Fruit fly (Drosophila melanogaster) whole organism, embryonic: ENCODE measurements around the gene Psn.
A peak's percentile ranks its signal among the peaks of the same experiment; 100 is the strongest.

Experiments
- Awh ChIP-seq: fragments of 200-800 bp; sonication (Bioruptor generic); IDR thresholded peaks from 2 replicates; pipeline ENCODE4, ENCODE4 v1.3.6; 2022; ENCODE audit warnings: missing biosample characterization, missing genetic modification characterization
- B-H2 ChIP-seq: fragments of 200-800 bp; sonication (Bioruptor generic); optimal IDR thresholded peaks from 2 replicates; lab custom pipeline; 2018; ENCODE audit warnings: missing biosample characterization, mild to moderate bottlenecking, missing genetic modification characterization
- Bdp1 ChIP-seq: fragments of 200-800 bp; sonication (Bioruptor generic); optimal IDR thresholded peaks from 3 replicates; lab custom pipeline; 2016; ENCODE audit warnings: missing biosample characterization, missing genetic modification characterization
- CG1024 ChIP-seq: fragments of 200-800 bp; sonication (Bioruptor generic); IDR thresholded peaks from 2 replicates; pipeline ENCODE4 v1.3.6; 2022; ENCODE audit warnings: missing biosample characterization, missing genetic modification characterization
- CG10543 ChIP-seq: fragments of 200-800 bp; sonication (Bioruptor generic); optimal IDR thresholded peaks from 3 replicates; lab custom pipeline; 2017; ENCODE audit warnings: missing biosample characterization, mild to moderate bottlenecking, missing genetic modification characterization, moderate library complexity
- CG13624 ChIP-seq: fragments of 200-800 bp; sonication (Bioruptor generic); optimal IDR thresholded peaks from 2 replicates; lab custom pipeline; 2016; ENCODE audit warnings: missing biosample characterization, missing genetic modification characterization
- CG14667 ChIP-seq: fragments of 200-800 bp; sonication (Bioruptor generic); IDR thresholded peaks from 2 replicates; pipeline ENCODE4 v1.3.6; 2022; ENCODE audit warnings: missing biosample characterization, missing genetic modification characterization
- CG15514 ChIP-seq: fragments of 200-800 bp; sonication (Bioruptor generic); optimal IDR thresholded peaks from 3 replicates; lab custom pipeline; 2017; ENCODE audit warnings: missing biosample characterization, missing genetic modification characterization, mild to moderate bottlenecking, moderate library complexity, missing genetic modification reagents
- CG15696 ChIP-seq: fragments of 200-800 bp; sonication (Bioruptor generic); optimal IDR thresholded peaks from 2 replicates; lab custom pipeline; 2019; ENCODE audit warnings: missing biosample characterization, mild to moderate bottlenecking, missing genetic modification characterization, moderate library complexity
- CG1603 ChIP-seq: fragments of 200-800 bp; sonication (Bioruptor generic); optimal IDR thresholded peaks from 2 replicates; lab custom pipeline; 2019; ENCODE audit warnings: missing biosample characterization, mild to moderate bottlenecking, missing genetic modification characterization, moderate library complexity
- CG17568 ChIP-seq: fragments of 200-800 bp; sonication (Bioruptor generic); optimal IDR thresholded peaks from 2 replicates; lab custom pipeline; 2018; ENCODE audit warnings: missing biosample characterization, mild to moderate bottlenecking, missing genetic modification characterization, moderate library complexity
- CG2120 ChIP-seq: fragments of 200-800 bp; sonication (Bioruptor generic); optimal IDR thresholded peaks from 3 replicates; lab custom pipeline; 2016; ENCODE audit warnings: missing biosample characterization, missing genetic modification characterization
- CG2199 ChIP-seq: fragments of 200-800 bp; sonication (Bioruptor generic); IDR thresholded peaks from 3 replicates; pipeline ENCODE4 v1.3.6; 2022; ENCODE audit warnings: missing biosample characterization, missing genetic modification characterization
- CG30403 ChIP-seq: fragments of 200-800 bp; sonication (Bioruptor generic); optimal IDR thresholded peaks from 3 replicates; lab custom pipeline; 2016; ENCODE audit warnings: missing biosample characterization, missing genetic modification characterization
- CG32767 ChIP-seq: fragments of 200-800 bp; sonication (Bioruptor generic); IDR thresholded peaks from 2 replicates; pipeline ENCODE4 v1.3.6; 2022; ENCODE audit warnings: missing biosample characterization, missing genetic modification characterization
- CG32772 ChIP-seq: fragments of 200-800 bp; sonication (Bioruptor generic); IDR thresholded peaks from 2 replicates; pipeline ENCODE4 v1.3.6; 2022; ENCODE audit warnings: missing biosample characterization, missing genetic modification characterization
- CG33557 ChIP-seq: fragments of 200-800 bp; sonication (Bioruptor generic); optimal IDR thresholded peaks from 2 replicates; lab custom pipeline; 2019; ENCODE audit warnings: missing biosample characterization, mild to moderate bottlenecking, missing genetic modification characterization, moderate library complexity
- CG34376 ChIP-seq: fragments of 200-800 bp; sonication (Bioruptor generic); optimal IDR thresholded peaks from 2 replicates; lab custom pipeline; 2018; ENCODE audit warnings: missing biosample characterization, mild to moderate bottlenecking, missing genetic modification characterization
- CG34422 ChIP-seq: fragments of 200-800 bp; sonication (Bioruptor generic); IDR thresholded peaks from 3 replicates; pipeline ENCODE4 v1.3.6; 2022; ENCODE audit warnings: missing biosample characterization, missing genetic modification characterization
- CG3838 ChIP-seq: fragments of 200-800 bp; sonication (Bioruptor generic); optimal IDR thresholded peaks from 3 replicates; lab custom pipeline; 2016; ENCODE audit warnings: missing biosample characterization, missing genetic modification characterization
- CG4730 ChIP-seq: fragments of 200-800 bp; sonication (Bioruptor generic); IDR thresholded peaks from 2 replicates; pipeline ENCODE4 v1.3.6; 2022; ENCODE audit warnings: missing biosample characterization, missing genetic modification characterization
- CG6854 ChIP-seq: fragments of 200-800 bp; sonication (Bioruptor generic); optimal IDR thresholded peaks from 3 replicates; lab custom pipeline; 2017; ENCODE audit warnings: missing biosample characterization, mild to moderate bottlenecking, missing genetic modification characterization
- CG7271 ChIP-seq: fragments of 200-800 bp; sonication (Bioruptor generic); optimal IDR thresholded peaks from 2 replicates; lab custom pipeline; 2018; ENCODE audit warnings: missing biosample characterization, mild to moderate bottlenecking, missing genetic modification characterization, moderate library complexity
- CoRest ChIP-seq: fragments of 200-800 bp; sonication (Bioruptor generic); optimal IDR thresholded peaks from 3 replicates; lab custom pipeline; 2018; ENCODE audit warnings: missing biosample characterization, mild to moderate bottlenecking, missing genetic modification characterization, moderate library complexity
- Dfd ChIP-seq, 2 experiments: fragments of >200 bp; optimal IDR thresholded peaks; 2 replicates each; lab custom pipeline; 2017; ENCODE audit warnings: missing biosample characterization in 2 of 2, missing genetic modification characterization in 2 of 2
- Eip74EF ChIP-seq, 2 experiments: fragments of 200-800 bp in 1 of 2; fragments of >200 bp in 1 of 2; sonication (Bioruptor generic) in 1 of 2; optimal IDR thresholded peaks; 2 replicates each; lab custom pipeline; 2017 to 2019; ENCODE audit warnings: missing biosample characterization in 2 of 2, missing genetic modification characterization in 2 of 2, mild to moderate bottlenecking in 1 of 2, moderate library complexity in 1 of 2
- Elba2 ChIP-seq: fragments of 200-800 bp; sonication (Bioruptor generic); optimal IDR thresholded peaks from 3 replicates; lab custom pipeline; 2016; ENCODE audit warnings: missing biosample characterization, missing genetic modification characterization
- Hr78 ChIP-seq, 2 experiments: fragments of 200-800 bp in 1 of 2; fragments of >200 bp in 1 of 2; sonication (Bioruptor generic) in 1 of 2; optimal IDR thresholded peaks; 2 replicates each; lab custom pipeline; 2017 to 2019; ENCODE audit warnings: missing biosample characterization in 2 of 2, missing genetic modification characterization in 2 of 2, mild to moderate bottlenecking in 1 of 2, moderate library complexity in 1 of 2
- NC2α ChIP-seq: fragments of 200-800 bp; sonication (Bioruptor generic); optimal IDR thresholded peaks from 2 replicates; lab custom pipeline; 2016; ENCODE audit warnings: missing biosample characterization, missing genetic modification characterization
- Neu2 ChIP-seq: fragments of 200-800 bp; sonication (Bioruptor generic); optimal IDR thresholded peaks from 3 replicates; lab custom pipeline; 2016; ENCODE audit warnings: missing biosample characterization, missing genetic modification characterization, borderline replicate concordance
- Spps ChIP-seq: fragments of 200-800 bp; sonication (Bioruptor generic); optimal IDR thresholded peaks from 2 replicates; lab custom pipeline; 2018; ENCODE audit warnings: missing biosample characterization, mild to moderate bottlenecking, missing genetic modification characterization
- Xrp1 ChIP-seq: fragments of 200-800 bp; sonication (Bioruptor generic); IDR thresholded peaks from 2 replicates; pipeline ENCODE4 v1.3.6; 2022; ENCODE audit warnings: missing biosample characterization, missing genetic modification characterization
- al ChIP-seq: fragments of 200-800 bp; sonication (Bioruptor generic); IDR thresholded peaks from 2 replicates; pipeline ENCODE4 v1.3.6; 2022; ENCODE audit warnings: missing biosample characterization, missing genetic modification characterization
- aop ChIP-seq: fragments of 200-800 bp; sonication (Bioruptor generic); IDR thresholded peaks from 2 replicates; pipeline ENCODE4 v1.3.6; 2022; ENCODE audit warnings: missing biosample characterization, missing genetic modification characterization
- ap ChIP-seq: fragments of 200-800 bp; sonication (Bioruptor generic); IDR thresholded peaks from 2 replicates; pipeline ENCODE4 v1.3.6; 2022; ENCODE audit warnings: missing biosample characterization, missing genetic modification characterization
- btn ChIP-seq: fragments of 200-800 bp; sonication (Bioruptor generic); optimal IDR thresholded peaks from 2 replicates; lab custom pipeline; 2016; ENCODE audit warnings: missing biosample characterization, missing genetic modification characterization
- croc ChIP-seq: fragments of 200-800 bp; sonication (Bioruptor generic); conservative IDR thresholded peaks from 3 replicates; pipeline ENCODE4 v1.3.6; 2022; ENCODE audit warnings: missing biosample characterization, missing genetic modification characterization
- dysf ChIP-seq: fragments of 200-800 bp; sonication (Bioruptor generic); IDR thresholded peaks from 3 replicates; pipeline ENCODE4 v1.3.6; 2022; ENCODE audit warnings: missing biosample characterization, missing genetic modification characterization
- en ChIP-seq: fragments of 200-800 bp; sonication (Bioruptor generic); optimal IDR thresholded peaks from 2 replicates; lab custom pipeline; 2016; ENCODE audit warnings: missing biosample characterization, missing genetic modification characterization
- gce ChIP-seq: fragments of 200-800 bp; sonication (Bioruptor generic); IDR thresholded peaks from 3 replicates; pipeline ENCODE4 v1.3.6; 2022; ENCODE audit warnings: missing biosample characterization, missing genetic modification characterization
- gem ChIP-seq: fragments of 200-800 bp; sonication (Bioruptor generic); optimal IDR thresholded peaks from 2 replicates; lab custom pipeline; 2019; ENCODE audit warnings: missing biosample characterization, mild to moderate bottlenecking, missing genetic modification characterization, moderate library complexity
- h ChIP-seq: fragments of >200 bp; optimal IDR thresholded peaks from 2 replicates; lab custom pipeline; 2017
- nom ChIP-seq: fragments of 200-800 bp; sonication (Bioruptor generic); optimal IDR thresholded peaks from 2 replicates; lab custom pipeline; 2017; ENCODE audit warnings: missing biosample characterization, missing genetic modification characterization, mild to moderate bottlenecking, moderate library complexity, missing genetic modification reagents
- p53 ChIP-seq: fragments of 200-800 bp; sonication (Bioruptor generic); optimal IDR thresholded peaks from 2 replicates; lab custom pipeline; 2016; ENCODE audit warnings: missing biosample characterization, missing genetic modification characterization
- pb ChIP-seq: fragments of 200-800 bp; sonication (Bioruptor generic); optimal IDR thresholded peaks from 3 replicates; lab custom pipeline; 2016; ENCODE audit warnings: missing biosample characterization, missing genetic modification characterization
- row ChIP-seq: fragments of 200-800 bp; sonication (Bioruptor generic); IDR thresholded peaks from 3 replicates; pipeline ENCODE4 v1.3.6; 2022; ENCODE audit warnings: missing biosample characterization, missing genetic modification characterization
- salm ChIP-seq: fragments of 200-800 bp; sonication (Bioruptor generic); optimal IDR thresholded peaks from 2 replicates; lab custom pipeline; 2018; ENCODE audit warnings: missing biosample characterization, mild to moderate bottlenecking, missing genetic modification characterization
- sens-2 ChIP-seq: fragments of 200-800 bp; sonication (Bioruptor generic); IDR thresholded peaks from 2 replicates; pipeline ENCODE4 v1.3.6; 2022; ENCODE audit warnings: missing biosample characterization, missing genetic modification characterization
- sima ChIP-seq: fragments of 200-800 bp; sonication (Bioruptor generic); optimal IDR thresholded peaks from 2 replicates; lab custom pipeline; 2016; ENCODE audit warnings: missing biosample characterization, missing genetic modification characterization
- tna ChIP-seq: fragments of 200-800 bp; sonication (Bioruptor generic); IDR thresholded peaks from 2 replicates; pipeline ENCODE4 v1.3.6; 2022; ENCODE audit warnings: missing biosample characterization, missing genetic modification characterization; ENCODE audit not compliant: partially characterized antibody

Gene Psn

dm6 chr3L:20473021-20473799, 40.9 kb downstream of the Psn start, which contains the start of the genes CG32428 and CG5969 (continued):
- TF ChIP-seq btn (GFP tag; lab: Kevin White, UChicago) (no peak), salm (tag; lab: Kevin White, UChicago) (no peak), aop (no peak), B-H2 (no peak), Eip74EF (GFP tag; optimal IDR thresholded peaks at IDR 0.05; lab: Kevin White, UChicago) (peak in 1 of 2 experiments; percentile 11), CG13624 (GFP tag; lab: Kevin White, UChicago) (peak; percentile 31), CG32772 (peak; percentile 49; the same call in 1 of the 2 replicates), Elba2 (GFP tag; lab: Kevin White, UChicago) (peak; percentile 87), CG2120 (GFP tag; lab: Kevin White, UChicago) (peak; percentile 70), sima (GFP tag; lab: Kevin White, UChicago) (no peak), dysf (GFP tag; lab: Robert Waterston, UW) (peak; percentile 67), Bdp1 (no peak), h (lab: Kevin White, UChicago) (no peak), CG10543 (GFP tag; lab: Kevin White, UChicago) (no peak), CG4730 (GFP tag; lab: Robert Waterston, UW) (no peak), gce (no peak), CG17568 (GFP tag; lab: Kevin White, UChicago) (no peak), nom (GFP tag; lab: Kevin White, UChicago) (no peak), Xrp1 (GFP tag; lab: Robert Waterston, UW) (peak; percentile 44; the same call in 1 of the 2 replicates), CG15696 (tag; lab: Kevin White, UChicago) (no peak), NC2α (GFP tag; lab: Kevin White, UChicago) (no peak), gem (tag; lab: Kevin White, UChicago) (peak; percentile 80), CG34422 (GFP tag; lab: Robert Waterston, UW) (no peak), tna (GFP tag; lab: Robert Waterston, UW) (no peak), CG14667 (GFP tag; lab: Robert Waterston, UW) (peak; percentile 54), row (GFP tag; lab: Robert Waterston, UW) (peak; percentile 78), Dfd (GFP tag; optimal IDR thresholded peaks at IDR 0.05; lab: Kevin White, UChicago) (no peak), ap (no peak), p53 (GFP tag; lab: Kevin White, UChicago) (no peak), CG1024 (GFP tag; lab: Robert Waterston, UW) (no peak), Neu2 (GFP tag; lab: Kevin White, UChicago) (no peak), croc (GFP tag; lab: Robert Waterston, UW) (0 out of 3 replicates have a peak, but pooled peaks have one; percentile 21), sens-2 (0 out of 2 replicates have a peak, but pooled peaks have one; percentile 14), CG30403 (GFP tag; lab: Kevin White, UChicago) (peak; percentile 50), Awh (GFP tag; lab: Robert Waterston, UW) (no peak), CG6854 (GFP tag; lab: Kevin White, UChicago) (peak; percentile 7), al (GFP tag; lab: Robert Waterston, UW) (peak; percentile 69), CG33557 (GFP tag; lab: Kevin White, UChicago) (no peak), en (GFP tag; lab: Kevin White, UChicago) (no peak), CG3838 (GFP tag; lab: Kevin White, UChicago) (no peak), CG32767 (GFP tag; lab: Robert Waterston, UW) (no peak), CG34376 (GFP tag; lab: Kevin White, UChicago) (peak; percentile 26), CG1603 (tag; lab: Kevin White, UChicago) (peak; percentile 38), Hr78 (GFP tag; optimal IDR thresholded peaks at IDR 0.05; lab: Kevin White, UChicago) (no peak), CG15514 (GFP tag; lab: Kevin White, UChicago) (peak; percentile 55), CG7271 (tag; lab: Kevin White, UChicago) (peak; percentile 12), CoRest (peak; percentile 79), pb (GFP tag; lab: Kevin White, UChicago) (no peak), Spps (no peak), CG2199 (GFP tag; lab: Robert Waterston, UW) (no peak)
